Fruit fly (Drosophila melanogaster) whole organism, wandering third instar larva: Measurements from ENCODE around the gene CG11263.

ENCODE experiments used
- Abd-B ChIP-seq: fragments of >200 bp; optimal IDR thresholded peaks from 2 replicates; lab custom pipeline; 2017; ENCODE audit warnings: missing biosample characterization, missing genetic modification characterization
- CG32264 ChIP-seq: fragments of 200-800 bp; sonication (Bioruptor generic); optimal IDR thresholded peaks from 2 replicates; lab custom pipeline; 2016; ENCODE audit warnings: missing biosample characterization, missing genetic modification characterization
- CG9705 ChIP-seq: fragments of 200-800 bp; sonication (Bioruptor generic); optimal IDR thresholded peaks from 2 replicates; lab custom pipeline; 2018; ENCODE audit warnings: missing biosample characterization, mild to moderate bottlenecking, missing genetic modification characterization
- CrebA ChIP-seq: fragments of 200-800 bp; sonication (Bioruptor generic); optimal IDR thresholded peaks from 2 replicates; lab custom pipeline; 2016; ENCODE audit warnings: missing biosample characterization, mild to moderate bottlenecking, missing genetic modification characterization, borderline replicate concordance
- Dfd ChIP-seq: fragments of >200 bp; optimal IDR thresholded peaks from 2 replicates; lab custom pipeline; 2017; ENCODE audit warnings: missing biosample characterization, missing genetic modification characterization
- Dif ChIP-seq: fragments of 200-275, 200-300 bp; sonication (Bioruptor generic); optimal IDR thresholded peaks from 2 replicates; lab custom pipeline; 2018; ENCODE audit warnings: missing biosample characterization, missing genetic modification characterization; ENCODE audit not compliant: partially characterized antibody
- GATAd ChIP-seq: sonication (Bioruptor generic); optimal IDR thresholded peaks from 2 replicates; lab custom pipeline; 2016; ENCODE audit warnings: missing biosample characterization, missing genetic modification characterization
- HLH106 ChIP-seq: fragments of 200-800 bp; optimal IDR thresholded peaks from 3 replicates; lab custom pipeline; 2019; ENCODE audit warnings: missing biosample characterization, mild to moderate bottlenecking, missing genetic modification characterization, moderate library complexity
- Hnf4 ChIP-seq: fragments of 200-800 bp; sonication (Bioruptor generic); optimal IDR thresholded peaks from 2 replicates; lab custom pipeline; 2016; ENCODE audit warnings: missing biosample characterization, mild to moderate bottlenecking, missing genetic modification characterization
- Hr78 ChIP-seq: fragments of >200 bp; optimal IDR thresholded peaks from 2 replicates; lab custom pipeline; 2017; ENCODE audit warnings: missing biosample characterization, missing genetic modification characterization
- Hr83 ChIP-seq: fragments of 200-300 bp; sonication (Bioruptor generic); optimal IDR thresholded peaks from 2 replicates; lab custom pipeline; 2016; ENCODE audit warnings: missing biosample characterization, mild to moderate bottlenecking, missing genetic modification characterization, moderate library complexity; ENCODE audit not compliant: poor library complexity, severe bottlenecking
- Jra ChIP-seq: sonication (Bioruptor generic); optimal IDR thresholded peaks from 2 replicates; lab custom pipeline; 2016; ENCODE audit warnings: missing biosample characterization, missing genetic modification characterization
- Mio ChIP-seq: sonication (Bioruptor generic); optimal IDR thresholded peaks from 2 replicates; lab custom pipeline; 2016; ENCODE audit warnings: missing biosample characterization, missing genetic modification characterization
- Myc ChIP-seq: fragments of >200 bp; optimal IDR thresholded peaks from 2 replicates; lab custom pipeline; 2017
- N ChIP-seq: fragments of >200 bp; optimal IDR thresholded peaks from 2 replicates; lab custom pipeline; 2018; ENCODE audit warnings: missing biosample characterization, missing external identifiers, missing genetic modification characterization
- OdsH ChIP-seq: fragments of 200-800 bp; sonication (Bioruptor generic); optimal IDR thresholded peaks from 2 replicates; lab custom pipeline; 2016; ENCODE audit warnings: missing biosample characterization, mild to moderate bottlenecking, missing genetic modification characterization
- Rel ChIP-seq, 2 experiments: fragments of 200-800 bp; sonication (Bioruptor generic) in 1 of 2; optimal IDR thresholded peaks; 2 replicates in 1 of 2; 3 replicates in 1 of 2; lab custom pipeline; 2016 to 2019; ENCODE audit warnings: mild to moderate bottlenecking in 2 of 2, missing biosample characterization in 2 of 2, missing genetic modification characterization in 2 of 2, moderate library complexity in 1 of 2
- Sp1 ChIP-seq: fragments of 200-800 bp; sonication (Bioruptor generic); optimal IDR thresholded peaks from 3 replicates; lab custom pipeline; 2019; ENCODE audit warnings: missing biosample characterization, mild to moderate bottlenecking, missing genetic modification characterization, moderate library complexity
- Vsx2 ChIP-seq: fragments of 200-300, 225-300 bp; sonication (Bioruptor generic); optimal IDR thresholded peaks from 2 replicates; lab custom pipeline; 2018; ENCODE audit warnings: missing biosample characterization, missing genetic modification characterization; ENCODE audit not compliant: partially characterized antibody
- br ChIP-seq: fragments of 200-800 bp; sonication (Bioruptor generic); optimal IDR thresholded peaks from 2 replicates; lab custom pipeline; 2016; ENCODE audit warnings: missing biosample characterization, missing genetic modification characterization
- brk ChIP-seq: fragments of 200-800 bp; sonication (Bioruptor generic); optimal IDR thresholded peaks from 2 replicates; lab custom pipeline; 2016; ENCODE audit warnings: missing biosample characterization, mild to moderate bottlenecking, missing genetic modification characterization
- dl ChIP-seq, 2 experiments: fragments of 175-275, 200-275 bp in 1 of 2; fragments of 200-275 bp in 1 of 2; sonication (Bioruptor generic); optimal IDR thresholded peaks; lab custom pipeline; 2018; ENCODE audit warnings: mild to moderate bottlenecking in 2 of 2, missing biosample characterization in 2 of 2, missing genetic modification characterization in 2 of 2, moderate library complexity in 2 of 2; ENCODE audit not compliant: partially characterized antibody in 2 of 2, insufficient read depth in 1 of 2
- dmrt93B ChIP-seq: fragments of 200-800 bp; sonication (Bioruptor generic); optimal IDR thresholded peaks from 2 replicates; lab custom pipeline; 2018; ENCODE audit warnings: missing biosample characterization, mild to moderate bottlenecking, missing genetic modification characterization
- dsf ChIP-seq: sonication (Bioruptor generic); optimal IDR thresholded peaks from 2 replicates; lab custom pipeline; 2016; ENCODE audit warnings: missing biosample characterization, missing genetic modification characterization, borderline replicate concordance
- ey ChIP-seq: fragments of 200-800 bp; sonication (Bioruptor generic); optimal IDR thresholded peaks from 2 replicates; lab custom pipeline; 2016; ENCODE audit warnings: missing biosample characterization, missing genetic modification characterization
- foxo ChIP-seq, 2 experiments: fragments of 200-800 bp; sonication (Bioruptor generic); optimal IDR thresholded peaks; 2 replicates in 1 of 2; 3 replicates in 1 of 2; lab custom pipeline; 2016 to 2017; ENCODE audit warnings: missing biosample characterization in 2 of 2, missing genetic modification characterization in 2 of 2
- fru ChIP-seq: fragments of 200-800 bp; sonication (Bioruptor generic); optimal IDR thresholded peaks from 3 replicates; lab custom pipeline; 2016; ENCODE audit warnings: missing biosample characterization, mild to moderate bottlenecking, missing genetic modification characterization
- h ChIP-seq: fragments of 200-800 bp; sonication (Bioruptor generic); optimal IDR thresholded peaks from 3 replicates; lab custom pipeline; 2016; ENCODE audit warnings: missing biosample characterization, mild to moderate bottlenecking, missing genetic modification characterization
- jim ChIP-seq: fragments of 175-275, 200-325 bp; sonication (Bioruptor generic); optimal IDR thresholded peaks from 2 replicates; lab custom pipeline; 2016; ENCODE audit warnings: missing biosample characterization, mild to moderate bottlenecking, missing genetic modification characterization
- lola ChIP-seq: fragments of >200 bp; optimal IDR thresholded peaks from 2 replicates; lab custom pipeline; 2017; ENCODE audit warnings: missing biosample characterization, missing genetic modification characterization
- pan ChIP-seq: fragments of >200 bp; optimal IDR thresholded peaks from 2 replicates; lab custom pipeline; 2017
- psq ChIP-seq: fragments of 200-800 bp; sonication (Bioruptor generic); optimal IDR thresholded peaks from 3 replicates; lab custom pipeline; 2017; ENCODE audit warnings: missing biosample characterization, mild to moderate bottlenecking, missing genetic modification characterization, moderate library complexity
- rgr ChIP-seq: fragments of 200-800 bp; sonication (Bioruptor generic); optimal IDR thresholded peaks from 3 replicates; lab custom pipeline; 2016; ENCODE audit warnings: missing biosample characterization, mild to moderate bottlenecking, missing genetic modification characterization
- sage ChIP-seq: fragments of 200-800 bp; sonication (Bioruptor generic); optimal IDR thresholded peaks from 2 replicates; lab custom pipeline; 2016; ENCODE audit warnings: missing biosample characterization, mild to moderate bottlenecking, missing genetic modification characterization
- tai ChIP-seq: sonication (Bioruptor generic); optimal IDR thresholded peaks from 2 replicates; lab custom pipeline; 2016; ENCODE audit warnings: missing biosample characterization, missing genetic modification characterization
- usp ChIP-seq: fragments of >200 bp; optimal IDR thresholded peaks from 2 replicates; lab custom pipeline; 2017; ENCODE audit warnings: missing biosample characterization, missing genetic modification characterization
- woc ChIP-seq: sonication (Bioruptor generic); optimal IDR thresholded peaks from 2 replicates; lab custom pipeline; 2016; ENCODE audit warnings: missing biosample characterization, mild to moderate bottlenecking, missing genetic modification characterization

Gene CG11263

dm6 chr3L:13036706-13037457, 30.3 kb downstream of the CG11263 start, which contains the start of gene Srrm1 (continued):
- TF ChIP-seq Rel (GFP tag; optimal IDR thresholded peaks at IDR 0.05; lab: Kevin White, UChicago) (no peak), Rel (tag; optimal IDR thresholded peaks at IDR 0.05; lab: Kevin White, UChicago) (no peak), lola (GFP tag; lab: Kevin White, UChicago) (no peak), usp (GFP tag; lab: Kevin White, UChicago) (no peak), fru (peak; percentile 30), brk (no peak), CG32264 (GFP tag; lab: Kevin White, UChicago) (no peak), OdsH (GFP tag; lab: Kevin White, UChicago) (no peak), N (GFP tag; lab: Kevin White, UChicago) (no peak), Mio (GFP tag; lab: Kevin White, UChicago) (no peak), woc (no peak), Dif (GFP tag; lab: Kevin White, UChicago) (no peak), dsf (GFP tag; lab: Kevin White, UChicago) (no peak)

dm6 chr3L:13040849-13041248, 34.2 kb downstream of the CG11263 start:
- TF ChIP-seq br (GFP tag; lab: Kevin White, UChicago) (no peak), lola (GFP tag; lab: Kevin White, UChicago) (no peak), ey (GFP tag; lab: Kevin White, UChicago) (no peak), Dif (GFP tag; lab: Kevin White, UChicago) (no peak), psq (GFP tag; lab: Kevin White, UChicago) (no peak), CG9705 (no peak), jim (GFP tag; lab: Kevin White, UChicago) (no peak), OdsH (GFP tag; lab: Kevin White, UChicago) (no peak), Vsx2 (GFP tag; lab: Kevin White, UChicago) (no peak), GATAd (GFP tag; lab: Kevin White, UChicago) (no peak), dmrt93B (no peak), foxo (GFP tag; optimal IDR thresholded peaks at IDR 0.05; lab: Kevin White, UChicago) (no peak), pan (lab: Kevin White, UChicago) (no peak), Myc (no peak), Abd-B (GFP tag; lab: Kevin White, UChicago) (no peak), Mio (GFP tag; lab: Kevin White, UChicago) (no peak)

- TF ChIP-seq Dfd (GFP tag; lab: Kevin White, UChicago) (no peak), dsf (GFP tag; lab: Kevin White, UChicago) (no peak), Hnf4 (peak; percentile 85), Rel (GFP tag; optimal IDR thresholded peaks at IDR 0.05; lab: Kevin White, UChicago) (no peak), Rel (tag; optimal IDR thresholded peaks at IDR 0.05; lab: Kevin White, UChicago) (peak; percentile 78), Mio (GFP tag; lab: Kevin White, UChicago) (peak; percentile 63), psq (GFP tag; lab: Kevin White, UChicago) (peak; percentile 54), dl (GFP tag; optimal IDR thresholded peaks at IDR 0.05; lab: Kevin White, UChicago; ENCODE audit: insufficient read depth in 1 of 2, partially characterized antibody in 2 of 2) (no peak), rgr (GFP tag; lab: Kevin White, UChicago) (peak; percentile 92), jim (GFP tag; lab: Kevin White, UChicago) (peak; percentile 74), CrebA (GFP tag; lab: Kevin White, UChicago) (no peak), tai (GFP tag; lab: Kevin White, UChicago) (no peak), pan (lab: Kevin White, UChicago) (no peak), h (peak; percentile 85), lola (GFP tag; lab: Kevin White, UChicago) (no peak), GATAd (GFP tag; lab: Kevin White, UChicago) (no peak), Hr83 (peak; percentile 97), Vsx2 (GFP tag; lab: Kevin White, UChicago) (no peak), ey (GFP tag; lab: Kevin White, UChicago) (peak; percentile 71), Abd-B (GFP tag; lab: Kevin White, UChicago) (no peak), HLH106 (peak; percentile 81), OdsH (GFP tag; lab: Kevin White, UChicago) (peak; percentile 75), Jra (GFP tag; lab: Kevin White, UChicago) (peak; percentile 42), Dif (GFP tag; lab: Kevin White, UChicago) (peak; percentile 54), Myc (peak; percentile 50), Hr78 (no peak), usp (GFP tag; lab: Kevin White, UChicago) (no peak), foxo (GFP tag; optimal IDR thresholded peaks at IDR 0.05; lab: Kevin White, UChicago) (peak; percentile 6 to 77), woc (peak; percentile 39), fru (peak; percentile 74), sage (GFP tag; lab: Kevin White, UChicago) (peak; percentile 35), brk (no peak), br (GFP tag; lab: Kevin White, UChicago) (peak; percentile 86), N (GFP tag; lab: Kevin White, UChicago) (no peak), CG9705 (peak; percentile 93), dmrt93B (peak; percentile 91), CG32264 (GFP tag; lab: Kevin White, UChicago) (peak; percentile 51), Sp1 (GFP tag; lab: Kevin White, UChicago) (peak; percentile 95)
These were observed 34.9 kb downstream of the CG11263 start, which contains the start of gene RpS4 for dm6 chr3L:13041292-13042067. RpS4 (plus strand) TSS chr3L:13041756.
